Worm (Caenorhabditis elegans): Measurements from ENCODE around the gene C17F4.8.

DNA sequence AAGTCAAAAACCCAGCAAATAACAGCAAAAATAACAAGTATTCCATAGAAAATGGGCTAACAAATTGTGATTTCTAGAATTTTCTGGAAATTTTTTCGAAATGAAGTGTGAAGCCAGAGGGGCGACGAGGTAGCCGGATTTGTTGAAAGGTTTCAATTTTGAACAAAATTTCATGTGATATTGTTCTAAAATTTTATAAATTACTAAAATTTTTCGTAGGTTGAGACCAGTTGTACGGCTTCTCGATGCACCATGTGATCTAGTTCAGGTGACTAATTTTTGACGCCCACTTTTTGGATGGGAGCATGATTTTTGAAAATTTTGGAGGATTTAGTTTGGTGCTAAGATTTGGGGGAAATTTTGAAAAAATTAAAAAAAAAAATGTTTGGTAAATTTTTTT is 24.6 kb upstream of the C17F4.8 start, which contains the start of gene gcy-19:
- TF ChIP-seq ces-1 (GFP tag; optimal IDR thresholded peaks at IDR 0.05) (no peak), fos-1 (tag; optimal IDR thresholded peaks at IDR 0.05) (no peak), lir-3 (tag; optimal IDR thresholded peaks at IDR 0.05; ENCODE audit: poor library complexity) (no peak), snpc-4 (tag; optimal IDR thresholded peaks at IDR 0.05) (no peak), ztf-11 (tag; optimal IDR thresholded peaks at IDR 0.05) (no peak), lin-13 (GFP tag; optimal IDR thresholded peaks at IDR 0.05) (no peak), pqm-1 (tag; optimal IDR thresholded peaks at IDR 0.05) (no peak), ceh-82 (tag; optimal IDR thresholded peaks at IDR 0.05) (no peak), nhr-11 (tag; optimal IDR thresholded peaks at IDR 0.05) (no peak)

Measured in whole organism, L1 larva.